Fruit fly (Drosophila melanogaster): ENCODE measurements around the gene CG5708.
A peak's percentile ranks its signal among the peaks of the same experiment; 100 is the strongest.

Gene CG5708

dm6 chr2L:10231092-10231494 lies 4.5 kb upstream of the CG5708 start:
- TF ChIP-seq CG17806 (tag; optimal IDR thresholded peaks at IDR 0.05) (peak; percentile 53), fd96Ca (GFP tag; IDR thresholded peaks at IDR 0.05) (no peak), CG8159 (tag; optimal IDR thresholded peaks at IDR 0.05) (peak; percentile 38), Pif1A (GFP tag; optimal IDR thresholded peaks at IDR 0.05) (peak; percentile 79), Pif1B (GFP tag; optimal IDR thresholded peaks at IDR 0.05) (peak; percentile 62), CG9948 (tag; optimal IDR thresholded peaks at IDR 0.05) (peak; percentile 30), CG15710 (tag; optimal IDR thresholded peaks at IDR 0.05) (peak; percentile 10), CG12605 (GFP tag; IDR thresholded peaks at IDR 0.05) (no peak), gl (tag; optimal IDR thresholded peaks at IDR 0.05) (no peak), CG8301 (tag; optimal IDR thresholded peaks at IDR 0.05) (peak; percentile 61), Snoo (tag; optimal IDR thresholded peaks at IDR 0.05) (no peak), CG32121 (GFP tag; IDR thresholded peaks at IDR 0.05) (peak; percentile 54; the same call in 1 of the 2 replicates), CG4496 (GFP tag; IDR thresholded peaks at IDR 0.05) (peak; percentile 65; the same call in 2 of the 3 replicates)

DNA sequence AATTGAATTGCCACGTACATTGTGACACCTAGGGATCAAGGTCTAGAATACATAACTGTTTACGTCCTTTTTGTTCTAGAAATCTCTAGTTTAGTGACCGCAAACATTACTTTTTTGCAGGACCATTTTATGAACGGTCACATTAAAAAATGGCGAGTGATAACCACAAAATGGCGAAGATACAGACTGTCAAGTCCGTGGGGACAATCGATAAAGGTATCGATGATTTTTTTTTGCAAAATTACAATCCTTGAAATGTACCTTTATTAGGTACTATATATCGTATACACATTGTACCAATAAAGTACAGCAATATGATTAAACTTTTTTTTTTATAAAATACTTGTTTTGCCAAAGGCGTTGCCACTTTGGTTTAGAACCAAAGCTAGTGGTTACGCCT lies 3.8 kb upstream of the CG5708 start:
- TF ChIP-seq CG10348 (GFP tag; IDR thresholded peaks at IDR 0.05) (no peak), rn (GFP tag; IDR thresholded peaks at IDR 0.05) (no peak), Snoo (tag; optimal IDR thresholded peaks at IDR 0.05) (no peak), fd96Ca (GFP tag; IDR thresholded peaks at IDR 0.05) (no peak), CG8301 (tag; optimal IDR thresholded peaks at IDR 0.05) (no peak), CG9948 (tag; optimal IDR thresholded peaks at IDR 0.05) (no peak)

dm6 chr2L:10226213-10226723 lies 340 bp downstream of the CG5708 start:
- TF ChIP-seq CG13204 (GFP tag; optimal IDR thresholded peaks at IDR 0.05), result no peak
- no peak for TF ChIP-seq fd96Ca (GFP tag; IDR thresholded peaks at IDR 0.05)
- no peak for TF ChIP-seq CG4496 (GFP tag; IDR thresholded peaks at IDR 0.05)
- TF ChIP-seq CG8301 (tag; optimal IDR thresholded peaks at IDR 0.05), result no peak
- TF ChIP-seq CG9948 (tag; optimal IDR thresholded peaks at IDR 0.05), result no peak
- TF ChIP-seq rn (GFP tag; IDR thresholded peaks at IDR 0.05), result no peak
- TF ChIP-seq CG8159 (tag; optimal IDR thresholded peaks at IDR 0.05), result no peak
- TF ChIP-seq CG17806 (tag; optimal IDR thresholded peaks at IDR 0.05), result no peak
- no peak for TF ChIP-seq EcR (GFP tag; optimal IDR thresholded peaks at IDR 0.05)
- no peak for TF ChIP-seq CG34367 (tag; optimal IDR thresholded peaks at IDR 0.05)
- TF ChIP-seq CG15710 (tag; optimal IDR thresholded peaks at IDR 0.05), result no peak
- TF ChIP-seq Snoo (tag; optimal IDR thresholded peaks at IDR 0.05), result no peak
- TF ChIP-seq Pif1B (GFP tag; optimal IDR thresholded peaks at IDR 0.05), result no peak
- no peak for TF ChIP-seq CG32121 (GFP tag; IDR thresholded peaks at IDR 0.05)
- no peak for TF ChIP-seq gl (tag; optimal IDR thresholded peaks at IDR 0.05)

- no peak for TF ChIP-seq CG10348 (GFP tag; IDR thresholded peaks at IDR 0.05)
- peak; percentile 25 for TF ChIP-seq D1 (tag; optimal IDR thresholded peaks at IDR 0.05)
These were observed 3.9 kb downstream of the CG5708 start, which contains the start of gene Bcs1 for dm6 chr2L:10222550-10223231. TSS of gene Bcs1 (plus strand) at chr2L:10222657.

DNA sequence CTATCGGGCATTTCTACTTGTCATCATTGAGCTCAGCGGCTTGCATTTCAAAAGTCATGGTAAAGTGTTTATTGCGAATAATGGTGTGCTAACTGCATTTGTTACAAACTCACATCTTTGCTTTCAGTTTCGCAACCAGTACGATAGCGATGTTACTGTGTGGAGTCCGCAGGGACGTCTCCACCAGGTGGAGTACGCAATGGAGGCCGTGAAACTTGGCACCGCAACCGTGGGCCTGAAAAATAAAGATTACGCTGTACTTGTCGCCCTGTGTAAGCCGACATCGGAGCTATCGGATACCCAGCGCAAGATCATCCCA lies 5.3 kb downstream of the CG5708 start:
- no peak for TF ChIP-seq gl (tag; optimal IDR thresholded peaks at IDR 0.05)
- TF ChIP-seq Snoo (tag; optimal IDR thresholded peaks at IDR 0.05), result no peak

- TF ChIP-seq CG12605 (GFP tag; IDR thresholded peaks at IDR 0.05), result no peak
- TF ChIP-seq CG15710 (tag; optimal IDR thresholded peaks at IDR 0.05), result peak; percentile 31
These were observed 5.9 kb downstream of the CG5708 start, which contains the start of the genes Npc1a and Prosalpha6 for dm6 chr2L:10220501-10221386. TSS of gene Npc1a (minus strand) at chr2L:10221216. TSS of gene Prosalpha6 (plus strand) at chr2L:10221351.

DNA sequence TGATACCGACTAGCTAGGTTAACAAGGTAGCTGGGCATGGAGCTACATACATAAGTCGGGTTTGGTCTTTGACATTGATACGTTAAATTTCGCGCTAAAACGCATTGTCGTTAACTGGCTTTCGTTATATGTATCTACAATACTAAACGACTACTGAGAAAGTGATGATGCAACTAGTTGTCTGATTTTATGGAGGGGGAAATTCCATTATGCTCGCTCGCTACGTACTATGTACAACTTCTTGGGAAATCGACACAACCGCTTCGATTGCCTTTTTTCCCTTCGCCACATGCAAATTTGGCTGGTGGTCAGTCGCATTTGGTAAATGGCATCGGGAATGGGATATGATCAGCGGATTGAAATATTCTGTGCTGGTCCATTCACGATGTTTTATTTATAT lies 6.6 kb downstream of the CG5708 start:
- TF ChIP-seq gl (tag; optimal IDR thresholded peaks at IDR 0.05) (no peak), CG10348 (GFP tag; IDR thresholded peaks at IDR 0.05) (no peak), D1 (tag; optimal IDR thresholded peaks at IDR 0.05) (no peak), EcR (GFP tag; optimal IDR thresholded peaks at IDR 0.05) (no peak), Snoo (tag; optimal IDR thresholded peaks at IDR 0.05) (no peak), CG14655 (GFP tag; optimal IDR thresholded peaks at IDR 0.05) (no peak), CG17806 (tag; optimal IDR thresholded peaks at IDR 0.05) (no peak), Pif1A (GFP tag; optimal IDR thresholded peaks at IDR 0.05) (no peak), CG32121 (GFP tag; IDR thresholded peaks at IDR 0.05) (no peak)
